Worm (Caenorhabditis elegans) whole organism, midembryonic: ENCODE data around the gene glr-4.

ENCODE experiments used
- T22C8.4 ChIP-seq: fragments of 200-800 bp; sonication (Bioruptor generic); IDR thresholded peaks from 2 replicates; pipeline ENCODE4 v1.3.6; 2022; ENCODE audit warnings: missing genetic modification characterization, missing compliant biosample characterization
- cog-1 ChIP-seq: sonication (generic microtip); optimal IDR thresholded peaks from 2 replicates; lab custom pipeline; 2016; ENCODE audit warnings: missing genetic modification characterization, missing compliant biosample characterization
- flt-1 ChIP-seq: fragments of 200-800 bp; sonication (Bioruptor generic); IDR thresholded peaks from 2 replicates; pipeline ENCODE4 v1.3.6; 2022; ENCODE audit warnings: missing genetic modification characterization, missing compliant biosample characterization
- klf-2 ChIP-seq: fragments of 200-800 bp; sonication (Bioruptor generic); conservative IDR thresholded peaks from 2 replicates; pipeline ENCODE4 v1.3.6; 2022; ENCODE audit warnings: missing genetic modification reagents, missing genetic modification characterization, missing compliant biosample characterization
- med-1 ChIP-seq: sonication (generic microtip); optimal IDR thresholded peaks from 2 replicates; lab custom pipeline; 2017; ENCODE audit warnings: missing genetic modification characterization, mild to moderate bottlenecking, missing compliant biosample characterization, antibody characterized with exemption, missing genetic modification reagents; ENCODE audit not compliant: insufficient read depth
- ref-1 ChIP-seq: fragments of 200-800 bp; sonication (Bioruptor generic); conservative IDR thresholded peaks from 2 replicates; pipeline ENCODE4 v1.3.6; 2022; ENCODE audit warnings: missing genetic modification reagents, missing genetic modification characterization, missing compliant biosample characterization
- tab-1 ChIP-seq: fragments of 200-800 bp; sonication (Bioruptor generic); IDR thresholded peaks from 2 replicates; pipeline ENCODE4 v1.3.6; 2022; ENCODE audit warnings: missing genetic modification characterization, missing compliant biosample characterization
- ztf-23 ChIP-seq: fragments of 200-800 bp; sonication (Bioruptor generic); IDR thresholded peaks from 2 replicates; pipeline ENCODE4 v1.3.6; 2022; ENCODE audit warnings: missing genetic modification reagents, missing genetic modification characterization, missing compliant biosample characterization
- ztf-29 ChIP-seq: fragments of 200-800 bp; sonication (Bioruptor generic); IDR thresholded peaks from 2 replicates; pipeline ENCODE4 v1.3.6; 2022; ENCODE audit warnings: missing genetic modification reagents, missing genetic modification characterization, missing compliant biosample characterization

The glr-4 gene

DNA sequence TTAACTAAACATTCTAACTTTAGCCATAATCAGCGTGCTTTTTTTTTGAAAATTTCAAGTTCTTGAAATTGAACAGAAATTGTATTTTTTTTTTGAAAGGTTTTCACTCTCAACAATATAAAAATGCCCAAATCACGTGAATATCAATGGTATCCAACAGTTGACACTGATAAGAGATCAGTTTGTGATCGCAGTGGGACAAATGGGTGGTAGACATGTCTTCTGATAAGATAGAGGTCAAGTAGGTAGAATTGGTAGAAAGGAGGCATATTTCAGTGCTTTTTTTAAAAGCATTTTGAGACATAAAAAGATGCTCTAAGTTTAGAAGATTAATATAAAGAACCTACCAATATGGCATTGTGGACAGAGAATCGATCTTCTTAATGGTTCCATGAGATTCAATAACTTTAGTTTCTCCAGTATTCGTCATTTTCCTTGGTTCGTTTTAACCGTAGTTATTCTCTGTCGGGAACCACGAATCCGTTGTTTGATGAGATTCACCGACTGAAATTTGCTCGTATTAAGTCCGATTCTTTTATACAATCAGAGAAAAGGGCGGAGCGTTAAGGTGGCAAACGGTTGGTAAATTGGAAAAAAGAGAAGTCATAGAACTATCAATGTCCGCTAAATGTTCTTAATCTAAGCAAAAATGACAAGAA, 16.7 kb downstream of the glr-4 start, which contains the start of gene mthf-1:
Gene mthf-1, minus strand, starts transcription at position 504 of the 659 bp plus-strand sequence.
- TF ChIP-seq ztf-29 (no peak), klf-2 (no peak), tab-1 (GFP tag; lab: Robert Waterston, UW) (no peak), T22C8.4 (GFP tag; lab: Robert Waterston, UW) (no peak), ref-1 (GFP tag; lab: Robert Waterston, UW) (no peak), med-1 (GFP tag; lab: Kevin White, UChicago) (no peak), flt-1 (GFP tag; lab: Robert Waterston, UW) (no peak), ztf-23 (GFP tag; lab: Robert Waterston, UW) (no peak), cog-1 (tag; lab: Kevin White, UChicago) (no peak)

DNA sequence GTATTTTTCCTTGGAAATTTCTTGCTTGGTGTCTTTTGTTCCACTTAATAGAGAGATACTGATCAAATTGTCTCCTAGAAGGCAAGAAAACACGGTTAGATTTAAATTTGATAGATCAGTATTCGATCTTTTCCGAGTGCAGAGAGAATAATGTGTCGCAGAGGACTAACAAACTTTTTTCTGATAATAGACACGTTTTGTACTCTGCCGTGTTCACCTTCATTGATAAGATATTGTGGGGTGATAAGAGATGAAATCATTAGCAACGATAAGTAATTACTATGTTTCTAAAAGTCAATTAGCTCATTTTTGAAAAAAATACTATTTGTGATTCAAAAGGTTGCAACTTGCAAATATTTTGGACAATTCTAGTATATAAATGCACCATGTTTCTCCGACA, 17.4 kb downstream of the glr-4 start:
- TF ChIP-seq ztf-23 (GFP tag; lab: Robert Waterston, UW) (no peak), cog-1 (tag; lab: Kevin White, UChicago) (no peak)

DNA sequence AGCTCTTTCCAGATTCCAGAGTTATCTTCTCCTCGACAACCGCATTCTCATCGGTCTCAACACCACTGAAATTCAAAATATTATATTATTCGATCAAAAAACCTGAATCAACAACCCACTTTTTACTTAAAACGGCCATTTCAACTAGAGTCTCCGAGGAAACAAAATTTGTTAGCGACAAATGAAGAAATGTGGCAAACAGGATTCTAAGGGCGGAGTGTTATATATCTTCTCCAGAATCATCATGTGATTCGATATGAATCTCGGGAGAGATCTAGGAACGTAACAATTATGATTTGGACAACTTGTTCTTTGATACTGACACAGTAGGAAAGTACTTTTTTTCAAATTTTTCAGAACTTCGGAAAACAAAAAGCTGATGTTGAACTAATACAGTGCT, 17.9 kb downstream of the glr-4 start:
- TF ChIP-seq med-1 (GFP tag; lab: Kevin White, UChicago) = no peak
- TF ChIP-seq ztf-23 (GFP tag; lab: Robert Waterston, UW) = no peak
- TF ChIP-seq cog-1 (tag; lab: Kevin White, UChicago) = no peak
- TF ChIP-seq T22C8.4 (GFP tag; lab: Robert Waterston, UW) = no peak
- no peak for TF ChIP-seq tab-1 (GFP tag; lab: Robert Waterston, UW)
- TF ChIP-seq flt-1 (GFP tag; lab: Robert Waterston, UW) = no peak
- no peak for TF ChIP-seq klf-2
- TF ChIP-seq ref-1 (GFP tag; lab: Robert Waterston, UW) = no peak
- no peak for TF ChIP-seq ztf-29

DNA sequence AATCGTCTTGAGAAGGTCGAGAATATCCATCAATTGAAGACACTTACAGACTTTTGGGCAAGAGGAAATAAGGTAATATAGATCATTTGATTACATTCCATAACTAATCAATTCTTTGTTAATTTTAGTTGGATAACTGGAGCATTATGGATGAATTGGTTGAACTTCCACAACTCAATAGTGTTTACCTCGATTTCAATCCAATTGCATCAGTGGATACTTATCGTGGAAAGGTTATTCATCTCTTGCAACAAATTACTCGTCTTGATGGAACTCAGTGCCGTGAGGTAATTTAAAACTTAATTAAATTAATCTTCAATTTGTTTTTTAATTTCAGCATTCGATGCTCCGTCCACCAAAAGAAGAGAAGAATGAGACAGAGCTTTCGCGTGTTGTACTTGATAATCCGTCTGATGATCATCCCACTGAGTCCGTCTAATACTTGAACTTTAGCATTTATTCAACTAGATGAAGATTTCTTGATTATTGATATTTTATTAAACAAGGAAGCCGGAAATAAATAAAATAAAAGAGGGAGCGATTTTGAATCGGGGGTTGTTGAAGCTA, 20.6 kb downstream of the glr-4 start:
- TF ChIP-seq flt-1 (GFP tag; lab: Robert Waterston, UW) (no peak), cog-1 (tag; lab: Kevin White, UChicago) (no peak), tab-1 (GFP tag; lab: Robert Waterston, UW) (no peak), ztf-29 (no peak), T22C8.4 (GFP tag; lab: Robert Waterston, UW) (no peak), klf-2 (no peak), ztf-23 (GFP tag; lab: Robert Waterston, UW) (no peak), ref-1 (GFP tag; lab: Robert Waterston, UW) (no peak)

DNA sequence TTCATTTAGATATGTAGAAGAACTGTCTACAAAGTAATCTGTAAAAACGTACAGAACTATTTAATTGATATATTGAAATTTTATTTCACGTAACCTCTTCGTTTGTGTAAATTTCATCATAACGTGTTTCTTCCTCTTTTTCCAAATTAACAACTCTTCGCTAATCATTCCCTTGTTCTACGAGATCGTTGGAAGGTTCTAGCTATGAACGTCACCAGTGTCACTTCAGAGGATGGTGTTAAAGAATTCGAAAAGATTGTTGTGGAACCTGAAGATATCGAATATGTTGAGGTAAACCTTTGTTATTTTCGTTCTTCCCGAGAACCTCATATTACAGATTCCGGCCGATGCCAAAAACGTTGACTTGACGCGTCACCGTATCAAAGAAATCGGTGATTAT, 21.7 kb downstream of the glr-4 start, which contains the start of gene C06A8.6:
Gene C06A8.6, plus strand, starts transcription at position 89 of the 400 bp plus-strand sequence.
- TF ChIP-seq ztf-23 (GFP tag; lab: Robert Waterston, UW) = no peak
- no peak for TF ChIP-seq klf-2
- TF ChIP-seq T22C8.4 (GFP tag; lab: Robert Waterston, UW) = no peak
- no peak for TF ChIP-seq flt-1 (GFP tag; lab: Robert Waterston, UW)
- no peak for TF ChIP-seq ref-1 (GFP tag; lab: Robert Waterston, UW)
- TF ChIP-seq cog-1 (tag; lab: Kevin White, UChicago) = no peak
- no peak for TF ChIP-seq med-1 (GFP tag; lab: Kevin White, UChicago)
- TF ChIP-seq tab-1 (GFP tag; lab: Robert Waterston, UW) = no peak
- TF ChIP-seq ztf-29 = no peak

DNA sequence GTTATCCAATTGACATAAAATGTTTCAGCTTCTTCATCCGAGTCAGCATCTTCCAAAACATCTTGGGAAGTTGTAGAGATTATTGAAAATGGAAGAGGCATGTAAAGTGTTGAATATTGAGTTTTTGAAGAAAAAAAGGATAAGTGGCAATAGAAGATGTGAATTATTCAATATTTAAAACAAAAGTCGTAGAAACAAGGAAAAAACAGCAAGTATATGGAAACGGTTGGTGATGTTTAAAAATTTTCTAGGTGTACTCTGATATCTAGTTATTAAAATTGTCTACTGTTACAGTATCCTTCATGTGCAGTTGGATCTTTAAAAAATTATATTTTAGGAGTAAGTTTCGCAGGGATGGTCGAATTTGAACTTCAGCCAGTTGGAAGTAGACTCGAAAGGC, 22.2 kb downstream of the glr-4 start, which contains the start of gene C06A8.8:
Gene C06A8.8, minus strand, starts transcription at position 101 of the 400 bp plus-strand sequence.
- no peak for TF ChIP-seq T22C8.4 (GFP tag; lab: Robert Waterston, UW)
- TF ChIP-seq cog-1 (tag; lab: Kevin White, UChicago) = no peak
- TF ChIP-seq ztf-29 = no peak
- TF ChIP-seq ref-1 (GFP tag; lab: Robert Waterston, UW) = no peak
- no peak for TF ChIP-seq med-1 (GFP tag; lab: Kevin White, UChicago)
- no peak for TF ChIP-seq flt-1 (GFP tag; lab: Robert Waterston, UW)
- TF ChIP-seq tab-1 (GFP tag; lab: Robert Waterston, UW) = no peak
- no peak for TF ChIP-seq ztf-23 (GFP tag; lab: Robert Waterston, UW)
- TF ChIP-seq klf-2 = no peak

DNA sequence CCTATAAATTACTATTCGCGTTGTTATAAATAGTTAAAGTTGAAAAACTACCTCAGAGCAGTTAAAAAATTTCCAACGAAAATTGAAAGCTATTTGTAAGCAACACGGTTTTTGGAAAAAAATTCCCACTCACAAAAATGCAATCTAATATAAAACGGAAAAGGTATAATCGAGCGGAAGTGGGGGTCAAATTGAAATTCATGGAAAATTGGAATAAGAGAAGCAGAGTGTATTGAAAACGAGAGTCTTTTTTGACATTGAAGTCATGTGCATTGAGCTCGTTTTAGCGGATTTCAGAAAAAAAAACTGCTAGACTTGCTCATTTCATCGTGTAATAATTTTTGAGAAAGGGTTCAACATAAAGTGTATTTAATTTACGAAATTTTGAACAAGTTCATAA, 23.9 kb downstream of the glr-4 start:
- TF ChIP-seq T22C8.4 (GFP tag; lab: Robert Waterston, UW) (no peak), med-1 (GFP tag; lab: Kevin White, UChicago) (no peak), tab-1 (GFP tag; lab: Robert Waterston, UW) (no peak), ref-1 (GFP tag; lab: Robert Waterston, UW) (no peak), flt-1 (GFP tag; lab: Robert Waterston, UW) (no peak), ztf-23 (GFP tag; lab: Robert Waterston, UW) (no peak), cog-1 (tag; lab: Kevin White, UChicago) (no peak), klf-2 (no peak), ztf-29 (no peak)

DNA sequence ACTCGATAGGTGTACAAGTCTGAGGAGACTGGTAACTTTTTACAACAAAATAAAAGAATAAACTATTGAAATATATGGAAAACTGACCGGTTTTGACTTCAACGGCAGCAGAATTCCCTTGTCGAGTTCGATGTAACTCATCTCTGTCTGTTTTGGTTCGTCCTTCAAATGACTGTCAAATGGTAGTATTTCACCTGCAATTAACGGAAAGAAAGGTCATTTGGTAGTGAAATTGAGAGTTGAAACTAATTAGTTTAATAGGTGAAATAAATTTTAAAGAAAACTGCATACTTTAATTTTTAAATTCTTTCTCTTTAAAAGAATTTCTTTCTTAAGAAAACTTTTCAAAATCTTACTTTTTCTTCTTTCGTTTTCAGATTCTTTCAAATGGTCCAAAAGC, 24.9 kb downstream of the glr-4 start:
- TF ChIP-seq ztf-23 (GFP tag; lab: Robert Waterston, UW) = no peak
- no peak for TF ChIP-seq med-1 (GFP tag; lab: Kevin White, UChicago)
- TF ChIP-seq ref-1 (GFP tag; lab: Robert Waterston, UW) = no peak
- no peak for TF ChIP-seq klf-2
- no peak for TF ChIP-seq ztf-29
- TF ChIP-seq cog-1 (tag; lab: Kevin White, UChicago) = no peak

DNA sequence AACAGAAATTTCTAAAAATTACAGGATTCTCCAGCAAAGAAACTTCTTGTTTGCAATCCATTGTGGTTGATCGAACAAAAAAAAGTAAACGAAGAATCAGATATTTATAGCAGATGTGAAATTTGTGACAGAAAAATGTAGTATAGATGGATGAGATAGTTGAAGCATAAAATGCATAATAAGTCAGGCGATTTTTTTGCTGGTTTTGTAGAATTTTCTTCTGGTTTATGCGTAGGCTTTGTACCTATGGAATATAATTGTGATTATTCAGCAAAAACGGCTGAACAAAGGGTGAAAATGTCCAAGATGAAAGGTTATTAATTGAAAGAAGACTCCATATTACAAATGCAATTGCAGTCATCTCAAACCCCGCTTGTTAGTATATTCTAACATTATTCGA, 28.7 kb downstream of the glr-4 start, which contains the start of gene srh-39:
Gene srh-39, minus strand, starts transcription at position 101 of the 400 bp plus-strand sequence.
- TF ChIP-seq ztf-23 (GFP tag; lab: Robert Waterston, UW) = no peak
